Fruit fly (Drosophila melanogaster): ENCODE measurements around the gene tow.

tow gene

dm6 chr3L:6955254-6956229 is 12.9 kb downstream of the tow start, which contains the start of the genes CG10077 and CG9948 (continued):
- TF ChIP-seq Sox100B (GFP tag; optimal IDR thresholded peaks at IDR 0.05) = peak; percentile 79
- peak; percentile 79 for TF ChIP-seq wor (GFP tag; IDR thresholded peaks at IDR 0.05)
- TF ChIP-seq gcm (GFP tag; optimal IDR thresholded peaks at IDR 0.05) = peak; percentile 92
- peak; percentile 26 for TF ChIP-seq TFAM (GFP tag; optimal IDR thresholded peaks at IDR 0.05)
- TF ChIP-seq Ptx1 (GFP tag; IDR thresholded peaks at IDR 0.05) = peak; percentile 94
- peak; percentile 82 for TF ChIP-seq CG16815 (GFP tag; optimal IDR thresholded peaks at IDR 0.05)
- peak; percentile 56 for TF ChIP-seq Mad (GFP tag; optimal IDR thresholded peaks at IDR 0.05)
- TF ChIP-seq Trl (optimal IDR thresholded peaks at IDR 0.05) = no peak
- peak; percentile 60 for TF ChIP-seq Trl (GFP tag; optimal IDR thresholded peaks at IDR 0.05)
- no peak for TF ChIP-seq CG8478 (optimal IDR thresholded peaks at IDR 0.05)
- TF ChIP-seq CG30403 (GFP tag; optimal IDR thresholded peaks at IDR 0.05) = peak; percentile 87
- peak; percentile 89 for TF ChIP-seq Sox102F (GFP tag; optimal IDR thresholded peaks at IDR 0.05)
- peak; percentile 75 for TF ChIP-seq CG6765 (GFP tag; optimal IDR thresholded peaks at IDR 0.05)
- TF ChIP-seq CG12769 (tag; optimal IDR thresholded peaks at IDR 0.05) = peak; percentile 94
- TF ChIP-seq Hey (tag; optimal IDR thresholded peaks at IDR 0.05) = no peak
- TF ChIP-seq klu (GFP tag; IDR thresholded peaks at IDR 0.05) = peak; percentile 69
- TF ChIP-seq Xbp1 (GFP tag; optimal IDR thresholded peaks at IDR 0.05) = peak; percentile 91
- TF ChIP-seq repo (GFP tag; optimal IDR thresholded peaks at IDR 0.05) = peak; percentile 16
- no peak for TF ChIP-seq Asciz (GFP tag; optimal IDR thresholded peaks at IDR 0.05)
- TF ChIP-seq hb (GFP tag; IDR thresholded peaks at IDR 0.05; ENCODE audit: partially characterized antibody) = peak; percentile 78; the same call in 2 of the 3 replicates
- TF ChIP-seq chif (GFP tag; optimal IDR thresholded peaks at IDR 0.05) = peak; percentile 32 to 77
- peak; percentile 47 for TF ChIP-seq kay (GFP tag; optimal IDR thresholded peaks at IDR 0.05)
- TF ChIP-seq CG8944 (GFP tag; optimal IDR thresholded peaks at IDR 0.05) = peak; percentile 11
- peak; percentile 64 for TF ChIP-seq jing (GFP tag; optimal IDR thresholded peaks at IDR 0.05)
- peak; percentile 93 for TF ChIP-seq CG7839 (tag; optimal IDR thresholded peaks at IDR 0.05)
- peak; percentile 81 for TF ChIP-seq kah (GFP tag; optimal IDR thresholded peaks at IDR 0.05)
- TF ChIP-seq CG4617 (GFP tag; optimal IDR thresholded peaks at IDR 0.05; ENCODE audit: borderline replicate concordance) = peak; percentile 82
- TF ChIP-seq dpn (GFP tag; optimal IDR thresholded peaks at IDR 0.05) = peak; percentile 58 to 90
- TF ChIP-seq CG7372 (GFP tag; IDR thresholded peaks at IDR 0.05) = peak; percentile 79
- peak; percentile 90 for TF ChIP-seq Med (GFP tag)
- peak; percentile 80 for TF ChIP-seq Sry-δ (GFP tag; optimal IDR thresholded peaks at IDR 0.05)
- peak; percentile 86 for TF ChIP-seq gsb (GFP tag; IDR thresholded peaks at IDR 0.05)
- peak; percentile 25 for TF ChIP-seq CG17186 (GFP tag; optimal IDR thresholded peaks at IDR 0.05)
- peak; percentile 82 for TF ChIP-seq CG10209 (GFP tag; optimal IDR thresholded peaks at IDR 0.05)
- TF ChIP-seq eyg (GFP tag; optimal IDR thresholded peaks at IDR 0.05) = no peak
- TF ChIP-seq CG7556 (GFP tag; optimal IDR thresholded peaks at IDR 0.05) = peak; percentile 84
- peak; percentile 66; the same call in 1 of the 2 replicates for TF ChIP-seq Poxn (GFP tag; IDR thresholded peaks at IDR 0.05)
- peak; percentile 27 for TF ChIP-seq CG3838 (GFP tag; optimal IDR thresholded peaks at IDR 0.05)
- TF ChIP-seq bbx (GFP tag; IDR thresholded peaks at IDR 0.05; ENCODE audit: partially characterized antibody) = peak; percentile 76
- peak; percentile 77 for TF ChIP-seq CG10462 (GFP tag; optimal IDR thresholded peaks at IDR 0.05)
- TF ChIP-seq sqz (GFP tag; optimal IDR thresholded peaks at IDR 0.05) = peak; percentile 83
- peak; percentile 94 for TF ChIP-seq phol (tag; optimal IDR thresholded peaks at IDR 0.05)
- TF ChIP-seq Ets65A (GFP tag) = peak; percentile 87
- TF ChIP-seq HmgD (GFP tag; optimal IDR thresholded peaks at IDR 0.05) = no peak
- TF ChIP-seq Doc3 (GFP tag; IDR thresholded peaks at IDR 0.05; ENCODE audit: partially characterized antibody) = peak; percentile 82
- peak; percentile 93 for TF ChIP-seq CG15269 (tag; optimal IDR thresholded peaks at IDR 0.05)
- TF ChIP-seq CG3847 (GFP tag; IDR thresholded peaks at IDR 0.05) = peak; percentile 89
- TF ChIP-seq CG17359 (tag; optimal IDR thresholded peaks at IDR 0.05) = peak; percentile 91
- TF ChIP-seq fru (optimal IDR thresholded peaks at IDR 0.05) = no peak
